Worm (Caenorhabditis elegans) whole organism, young adult: ENCODE measurements around the gene glb-31.

ENCODE experiments used
- B0261.1 ChIP-seq: sonication (generic microtip); optimal IDR thresholded peaks from 2 replicates; lab custom pipeline; 2016; ENCODE audit warnings: mild to moderate bottlenecking, missing genetic modification characterization, moderate library complexity, missing compliant biosample characterization
- C06A6.2 ChIP-seq: fragments of 200-800 bp; sonication (Bioruptor generic); conservative IDR thresholded peaks from 2 replicates; pipeline ENCODE4 v1.3.6; 2022; ENCODE audit warnings: missing genetic modification characterization, missing compliant biosample characterization
- D2030.7 ChIP-seq: fragments of 200-800 bp; sonication (Bioruptor generic); IDR thresholded peaks from 2 replicates; pipeline ENCODE4 v1.3.6; 2022; ENCODE audit warnings: missing genetic modification reagents, missing genetic modification characterization, missing compliant biosample characterization
- F22D6.2 ChIP-seq: sonication (generic microtip); optimal IDR thresholded peaks from 2 replicates; lab custom pipeline; 2016; ENCODE audit warnings: mild to moderate bottlenecking, missing genetic modification characterization, missing compliant biosample characterization
- F23B12.7 ChIP-seq: sonication (generic microtip); optimal IDR thresholded peaks from 2 replicates; lab custom pipeline; 2017; ENCODE audit warnings: missing genetic modification characterization, mild to moderate bottlenecking, missing compliant biosample characterization, antibody characterized with exemption, moderate library complexity; ENCODE audit not compliant: insufficient read depth
- F37B4.10 ChIP-seq: fragments of 200-800 bp; sonication (Bioruptor generic); IDR thresholded peaks from 2 replicates; pipeline ENCODE4 v1.3.6; 2022; ENCODE audit warnings: missing genetic modification characterization, missing compliant biosample characterization
- T07F8.4 ChIP-seq: sonication (generic microtip); optimal IDR thresholded peaks from 2 replicates; lab custom pipeline; 2016; ENCODE audit warnings: mild to moderate bottlenecking, missing genetic modification characterization, moderate library complexity, missing compliant biosample characterization
- T26A5.8 ChIP-seq: sonication (generic microtip); optimal IDR thresholded peaks from 2 replicates; lab custom pipeline; 2016; ENCODE audit warnings: missing genetic modification characterization, missing compliant biosample characterization
- ama-1 ChIP-seq, 3 experiments: fragments of 150-350 bp in 1 of 3; sonication (generic microtip) in 2 of 3; optimal IDR thresholded peaks; 2 replicates each; lab custom pipeline; 2014 to 2018; ENCODE audit warnings: missing biosample characterization in 2 of 3, missing genetic modification characterization in 2 of 3, missing genetic modification reagents in 2 of 3
- athp-1 ChIP-seq: sonication (generic microtip); optimal IDR thresholded peaks from 2 replicates; lab custom pipeline; 2017; ENCODE audit warnings: mild to moderate bottlenecking, missing genetic modification characterization, missing compliant biosample characterization
- bed-1 ChIP-seq: fragments of 200-800 bp; sonication (Bioruptor generic); IDR thresholded peaks from 2 replicates; pipeline ENCODE4 v1.3.6; 2022; ENCODE audit warnings: missing genetic modification reagents, missing genetic modification characterization, missing compliant biosample characterization
- ceh-40 ChIP-seq: fragments of 200-800 bp; sonication (Bioruptor generic); IDR thresholded peaks from 2 replicates; pipeline ENCODE4 v1.3.6; 2022; ENCODE audit warnings: missing genetic modification characterization, missing compliant biosample characterization
- ceh-91 ChIP-seq: fragments of 200-800 bp; sonication (Bioruptor generic); IDR thresholded peaks from 2 replicates; pipeline ENCODE4 v1.3.6; 2022; ENCODE audit warnings: missing genetic modification reagents, missing genetic modification characterization, missing compliant biosample characterization
- dpff-1 ChIP-seq: sonication (generic microtip); optimal IDR thresholded peaks from 2 replicates; lab custom pipeline; 2017; ENCODE audit warnings: mild to moderate bottlenecking, missing genetic modification characterization, missing compliant biosample characterization
- dpl-1 ChIP-seq: fragments of 150-350 bp; optimal IDR thresholded peaks from 2 replicates; lab custom pipeline; 2014; ENCODE audit warnings: missing biosample characterization, missing genetic modification reagents, missing genetic modification characterization
- ekl-4 ChIP-seq: fragments of 200-800 bp; sonication (Bioruptor generic); IDR thresholded peaks from 2 replicates; pipeline ENCODE4 v1.3.6; 2022; ENCODE audit warnings: missing genetic modification reagents, missing genetic modification characterization, missing compliant biosample characterization
- ets-4 ChIP-seq: fragments of 200-800 bp; sonication (Bioruptor generic); optimal IDR thresholded peaks from 2 replicates; lab custom pipeline; 2018; ENCODE audit warnings: mild to moderate bottlenecking, missing genetic modification characterization, missing compliant biosample characterization
- fkh-3 ChIP-seq: sonication (generic microtip); optimal IDR thresholded peaks from 2 replicates; lab custom pipeline; 2016; ENCODE audit warnings: mild to moderate bottlenecking, missing genetic modification characterization, missing compliant biosample characterization
- him-1 ChIP-seq: sonication (generic microtip); optimal IDR thresholded peaks from 2 replicates; lab custom pipeline; 2016; ENCODE audit warnings: missing genotype, missing genetic modification reagents, missing genetic modification characterization, missing compliant biosample characterization
- let-526 ChIP-seq: fragments of 200-800 bp; sonication (Bioruptor generic); IDR thresholded peaks from 2 replicates; pipeline ENCODE4 v1.3.6; 2022; ENCODE audit warnings: missing genetic modification reagents, missing genetic modification characterization, missing compliant biosample characterization
- lin-26 ChIP-seq: fragments of 200-800 bp; sonication (Bioruptor generic); IDR thresholded peaks from 2 replicates; pipeline ENCODE4 v1.3.6; 2022; ENCODE audit warnings: missing genetic modification reagents, missing genetic modification characterization, missing compliant biosample characterization
- lsy-27 ChIP-seq: sonication (generic microtip); optimal IDR thresholded peaks from 2 replicates; lab custom pipeline; 2017; ENCODE audit warnings: missing genetic modification characterization, mild to moderate bottlenecking, missing compliant biosample characterization, antibody characterized with exemption, missing genotype, borderline replicate concordance; ENCODE audit not compliant: insufficient read depth
- madf-6 ChIP-seq: fragments of 200-800 bp; sonication (Bioruptor generic); IDR thresholded peaks from 2 replicates; pipeline ENCODE4 v1.3.6; 2022; ENCODE audit warnings: missing genetic modification reagents, missing genetic modification characterization, missing compliant biosample characterization
- mel-28 ChIP-seq: sonication (generic microtip); optimal IDR thresholded peaks from 2 replicates; lab custom pipeline; 2016; ENCODE audit warnings: borderline replicate concordance, mild to moderate bottlenecking, missing genetic modification characterization, missing compliant biosample characterization
- mes-4 ChIP-seq: sonication (generic microtip); optimal IDR thresholded peaks from 2 replicates; lab custom pipeline; 2016; ENCODE audit warnings: missing genotype, missing genetic modification characterization, missing compliant biosample characterization
- nfyb-1 ChIP-seq: fragments of 200-800 bp; sonication (Bioruptor generic); IDR thresholded peaks from 2 replicates; pipeline ENCODE4 v1.3.6; 2022; ENCODE audit warnings: missing genetic modification reagents, missing genetic modification characterization, missing compliant biosample characterization
- nhr-27 ChIP-seq: fragments of 200-800 bp; sonication (Bioruptor generic); optimal IDR thresholded peaks from 2 replicates; lab custom pipeline; 2018; ENCODE audit warnings: mild to moderate bottlenecking, missing genetic modification characterization, moderate library complexity, missing compliant biosample characterization
- pbrm-1 ChIP-seq: fragments of 200-800 bp; sonication (Bioruptor generic); IDR thresholded peaks from 2 replicates; pipeline ENCODE4 v1.3.6; 2022; ENCODE audit warnings: missing genetic modification reagents, missing genetic modification characterization, missing compliant biosample characterization
- rec-8 ChIP-seq, 2 experiments: sonication (generic microtip); optimal IDR thresholded peaks; 2 replicates each; lab custom pipeline; 2016; ENCODE audit warnings: mild to moderate bottlenecking in 2 of 2, missing genetic modification characterization in 2 of 2, missing genetic modification reagents in 2 of 2, missing genotype in 2 of 2, missing biosample characterization in 1 of 2, missing compliant biosample characterization in 1 of 2, moderate library complexity in 1 of 2
- sea-2 ChIP-seq: fragments of 200-800 bp; sonication (Bioruptor generic); IDR thresholded peaks from 2 replicates; pipeline ENCODE4 v1.3.6; 2022; ENCODE audit warnings: missing genetic modification characterization, missing compliant biosample characterization
- sptf-2 ChIP-seq: fragments of 200-800 bp; sonication (Bioruptor generic); optimal IDR thresholded peaks from 2 replicates; lab custom pipeline; 2018; ENCODE audit warnings: mild to moderate bottlenecking, missing genetic modification characterization, missing compliant biosample characterization
- tlf-1 ChIP-seq: fragments of 200-800 bp; sonication (Bioruptor generic); optimal IDR thresholded peaks from 2 replicates; lab custom pipeline; 2018; ENCODE audit warnings: mild to moderate bottlenecking, missing genetic modification characterization, missing compliant biosample characterization
- unc-130 ChIP-seq: sonication (generic microtip); optimal IDR thresholded peaks from 2 replicates; lab custom pipeline; 2016; ENCODE audit warnings: missing genetic modification reagents, missing genetic modification characterization, missing compliant biosample characterization
- zim-3 ChIP-seq: sonication (generic microtip); optimal IDR thresholded peaks from 2 replicates; lab custom pipeline; 2017; ENCODE audit warnings: mild to moderate bottlenecking, missing genetic modification characterization, moderate library complexity, missing compliant biosample characterization
- ztf-26 ChIP-seq: sonication (generic microtip); optimal IDR thresholded peaks from 2 replicates; lab custom pipeline; 2017; ENCODE audit warnings: missing genetic modification characterization, missing compliant biosample characterization

glb-31 gene

DNA sequence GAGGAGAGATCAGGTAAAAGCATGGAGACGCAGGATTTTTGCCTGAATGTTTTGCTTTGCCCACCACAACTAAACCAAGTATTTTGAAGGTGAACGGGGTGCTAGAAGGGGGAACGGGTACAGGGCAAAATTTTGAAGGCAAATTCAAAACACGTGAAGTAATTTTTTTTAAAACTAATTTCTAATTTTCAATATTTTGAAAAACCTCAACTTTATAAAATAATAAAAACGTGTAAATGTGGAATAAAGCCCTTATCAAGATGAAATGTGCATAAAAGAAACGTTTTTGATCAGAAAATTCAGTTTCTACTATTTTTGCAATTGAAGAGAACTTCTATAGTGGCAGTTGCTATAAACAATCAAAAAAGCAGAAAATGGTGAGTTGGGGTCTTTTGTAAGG is 45.8 kb downstream of the glb-31 start, which contains the start of gene clec-119:
Gene clec-119 (plus strand): TSS at position 301 of the 400 bp plus-strand sequence.
- TF ChIP-seq bed-1: no peak
- no peak for TF ChIP-seq rec-8 (tag; optimal IDR thresholded peaks at IDR 0.05; lab: Kevin White, UChicago)
- no peak for TF ChIP-seq zim-3 (tag; lab: Kevin White, UChicago)
- TF ChIP-seq F37B4.10: no peak
- TF ChIP-seq ets-4 (GFP tag; lab: Kevin White, UChicago): no peak
- no peak for TF ChIP-seq mel-28 (tag; lab: Kevin White, UChicago)
- no peak for TF ChIP-seq madf-6 (GFP tag; lab: Robert Waterston, UW)
- TF ChIP-seq nfyb-1 (GFP tag; lab: Robert Waterston, UW): no peak
- TF ChIP-seq athp-1 (tag; lab: Kevin White, UChicago): no peak
- TF ChIP-seq B0261.1 (tag; lab: Kevin White, UChicago): no peak
- no peak for TF ChIP-seq lsy-27 (tag; lab: Kevin White, UChicago)
- no peak for TF ChIP-seq dpff-1 (tag; lab: Kevin White, UChicago)
- no peak for TF ChIP-seq D2030.7
- no peak for TF ChIP-seq lin-26 (GFP tag; lab: Robert Waterston, UW)
- no peak for TF ChIP-seq nhr-27 (tag; lab: Kevin White, UChicago)
- no peak for TF ChIP-seq fkh-3 (tag; lab: Kevin White, UChicago)
- TF ChIP-seq let-526: no peak
- TF ChIP-seq pbrm-1: no peak

DNA sequence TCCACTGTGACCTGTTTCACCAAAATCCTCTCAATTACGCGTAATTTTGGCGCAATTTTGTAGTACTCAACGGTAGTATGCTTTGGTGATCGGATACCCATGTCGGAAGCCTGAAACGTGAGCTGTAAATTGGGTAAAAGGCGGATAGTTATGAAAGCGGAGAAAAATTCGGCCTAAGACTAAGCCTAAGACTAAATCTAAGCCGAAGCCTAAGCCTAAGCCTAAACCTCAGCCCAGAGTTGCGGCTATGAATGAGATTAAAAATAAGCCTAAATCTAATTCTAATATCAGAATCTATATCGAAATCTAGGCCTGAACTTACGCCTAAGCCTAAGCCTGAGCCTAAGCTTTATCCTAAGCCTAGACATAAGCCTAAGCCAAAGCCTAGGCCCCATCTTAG is 49.2 kb downstream of the glb-31 start, which contains the start of gene lin-42:
Gene lin-42 (minus strand): TSS at position 101 of the 400 bp plus-strand sequence.
- TF ChIP-seq him-1: no peak
- no peak for TF ChIP-seq athp-1 (tag; lab: Kevin White, UChicago)
- TF ChIP-seq sptf-2 (GFP tag; lab: Kevin White, UChicago): no peak
- TF ChIP-seq ekl-4 (GFP tag; lab: Robert Waterston, UW): no peak
- TF ChIP-seq C06A6.2 (GFP tag; lab: Robert Waterston, UW): no peak
- no peak for TF ChIP-seq ceh-91 (GFP tag; lab: Robert Waterston, UW)
- TF ChIP-seq pbrm-1: no peak
- TF ChIP-seq nhr-27 (tag; lab: Kevin White, UChicago): no peak
- no peak for TF ChIP-seq ceh-40 (GFP tag; lab: Robert Waterston, UW)
- TF ChIP-seq T07F8.4: no peak
- no peak for TF ChIP-seq ztf-26 (tag; lab: Kevin White, UChicago)
- no peak for TF ChIP-seq mes-4 (tag; lab: Kevin White, UChicago)
- no peak for TF ChIP-seq T26A5.8 (tag; lab: Kevin White, UChicago)
- TF ChIP-seq ama-1 (optimal IDR thresholded peaks at IDR 0.05; lab: Kevin White, UChicago): no peak
- no peak for TF ChIP-seq ama-1 (GFP tag; optimal IDR thresholded peaks at IDR 0.05; lab: Kevin White, UChicago)
- no peak for TF ChIP-seq unc-130 (GFP tag; lab: Kevin White, UChicago)
- TF ChIP-seq F23B12.7 (tag; lab: Kevin White, UChicago): no peak
- TF ChIP-seq F22D6.2: no peak
- no peak for TF ChIP-seq dpl-1 (GFP tag; lab: Kevin White, UChicago)
- no peak for TF ChIP-seq tlf-1 (GFP tag; lab: Kevin White, UChicago)
- TF ChIP-seq sea-2 (GFP tag; lab: Robert Waterston, UW): no peak
